Worm (Caenorhabditis elegans) whole organism, L4 larva: ENCODE results near the gene B0416.10.

Source experiments
- Y5F2A.4 ChIP-seq: fragments of 200-800 bp; sonication (Bioruptor generic); optimal IDR thresholded peaks from 2 replicates; lab custom pipeline; 2018; ENCODE audit warnings: mild to moderate bottlenecking, missing genetic modification characterization, missing compliant biosample characterization
- ceh-82 ChIP-seq: sonication (generic microtip); optimal IDR thresholded peaks from 2 replicates; lab custom pipeline; 2017; ENCODE audit warnings: missing biosample characterization, missing genetic modification characterization
- duxl-1 ChIP-seq: sonication (generic microtip); optimal IDR thresholded peaks from 2 replicates; lab custom pipeline; 2016; ENCODE audit warnings: mild to moderate bottlenecking, missing genetic modification characterization, moderate library complexity, missing compliant biosample characterization; ENCODE audit not compliant: poor library complexity
- egl-43 ChIP-seq: fragments of 200-800 bp; sonication (Bioruptor generic); IDR thresholded peaks from 2 replicates; pipeline ENCODE4 v1.3.6; 2022; ENCODE audit warnings: missing genetic modification reagents, missing genetic modification characterization, missing compliant biosample characterization
- lin-13 ChIP-seq: fragments of 150-350 bp; optimal IDR thresholded peaks from 2 replicates; lab custom pipeline; 2014; ENCODE audit warnings: missing biosample characterization, missing genetic modification reagents, missing genetic modification characterization
- lin-39 ChIP-seq: fragments of 150-350 bp; optimal IDR thresholded peaks from 2 replicates; lab custom pipeline; 2014; ENCODE audit warnings: missing biosample characterization, missing genetic modification reagents, missing genetic modification characterization
- madf-9 ChIP-seq: fragments of 200-800 bp; sonication (Bioruptor generic); conservative IDR thresholded peaks from 2 replicates; pipeline ENCODE4 v1.3.6; 2022; ENCODE audit warnings: missing genetic modification reagents, missing genetic modification characterization, missing compliant biosample characterization
- nhr-10 ChIP-seq: fragments of 150-350 bp; optimal IDR thresholded peaks from 2 replicates; lab custom pipeline; 2014; ENCODE audit warnings: missing biosample characterization, missing genetic modification characterization
- nhr-237 ChIP-seq: sonication (generic microtip); optimal IDR thresholded peaks from 2 replicates; lab custom pipeline; 2017; ENCODE audit warnings: missing biosample characterization, missing genetic modification characterization
- skn-1 ChIP-seq: fragments of 150-350 bp; optimal IDR thresholded peaks from 2 replicates; lab custom pipeline; 2014; ENCODE audit warnings: missing biosample characterization, missing genetic modification characterization
- unc-130 ChIP-seq: sonication (generic microtip); optimal IDR thresholded peaks from 2 replicates; lab custom pipeline; 2016; ENCODE audit warnings: missing genetic modification reagents, missing genetic modification characterization, missing compliant biosample characterization
- unc-62 ChIP-seq, 3 experiments: fragments of 150-350 bp in 1 of 3; sonication (generic microtip); optimal IDR thresholded peaks in 2 of 3; peaks in 1 of 3; 1 replicate in 1 of 3; 2 replicates in 2 of 3; lab custom pipeline; 2014 to 2017; ENCODE audit warnings: missing biosample characterization in 3 of 3, missing genetic modification characterization in 3 of 3, missing genetic modification reagents in 3 of 3, missing genotype in 1 of 3

- TF ChIP-seq lin-39 (tag; lab: Kevin White, UChicago): no peak
- TF ChIP-seq unc-62 (GFP tag; optimal IDR thresholded peaks at IDR 0.05 in 1 of 2; lab: Kevin White, UChicago): no peak
- TF ChIP-seq unc-62 (tag; optimal IDR thresholded peaks at IDR 0.05; lab: Kevin White, UChicago): no peak
- no peak for TF ChIP-seq Y5F2A.4
- no peak for TF ChIP-seq madf-9
- TF ChIP-seq skn-1 (tag; lab: Kevin White, UChicago): no peak
- TF ChIP-seq ceh-82 (tag; lab: Kevin White, UChicago): no peak
- no peak for TF ChIP-seq duxl-1
- no peak for TF ChIP-seq lin-13
- TF ChIP-seq nhr-10 (tag; lab: Kevin White, UChicago): no peak
- TF ChIP-seq egl-43 (GFP tag; lab: Robert Waterston, UW): no peak
- TF ChIP-seq nhr-237: no peak
- TF ChIP-seq unc-130 (GFP tag; lab: Kevin White, UChicago): no peak
Measured at ce11 chrX:9243257-9243656, 31.2 kb downstream of the B0416.10 start, which contains the start of gene gpa-12.
